Fruit fly (Drosophila melanogaster) whole organism, embryonic: ENCODE data around the gene Sap130.

Experiments
- ATbp ChIP-seq: fragments of 200-800 bp; sonication (Bioruptor generic); optimal IDR thresholded peaks from 2 replicates; lab custom pipeline; 2017; ENCODE audit warnings: missing biosample characterization, mild to moderate bottlenecking, missing genetic modification characterization, missing genetic modification reagents
- CG10147 ChIP-seq: fragments of 200-800 bp; sonication (Bioruptor generic); optimal IDR thresholded peaks from 2 replicates; lab custom pipeline; 2019; ENCODE audit warnings: missing biosample characterization, mild to moderate bottlenecking, missing genetic modification characterization, moderate library complexity
- CG11504 ChIP-seq: fragments of 200-800 bp; sonication (Bioruptor generic); optimal IDR thresholded peaks from 3 replicates; lab custom pipeline; 2019; ENCODE audit warnings: missing biosample characterization, mild to moderate bottlenecking, missing genetic modification characterization, moderate library complexity
- CG11696 ChIP-seq: fragments of 200-800 bp; sonication (Bioruptor generic); IDR thresholded peaks from 2 replicates; pipeline ENCODE4 v1.3.6; 2022; ENCODE audit warnings: missing biosample characterization, missing genetic modification characterization
- CG12071 ChIP-seq: fragments of 200-800 bp; sonication (Bioruptor generic); optimal IDR thresholded peaks from 3 replicates; lab custom pipeline; 2018; ENCODE audit warnings: missing biosample characterization, mild to moderate bottlenecking, missing genetic modification characterization
- CG12155 ChIP-seq: fragments of 200-800 bp; sonication (Bioruptor generic); optimal IDR thresholded peaks from 3 replicates; lab custom pipeline; 2016; ENCODE audit warnings: missing biosample characterization, missing genetic modification characterization
- CG14441 ChIP-seq: fragments of 200-800 bp; sonication (Bioruptor generic); IDR thresholded peaks from 2 replicates; pipeline ENCODE4 v1.3.6; 2022; ENCODE audit warnings: missing biosample characterization, missing genetic modification characterization
- CG1529 ChIP-seq: fragments of 200-800 bp; sonication (Bioruptor generic); optimal IDR thresholded peaks from 3 replicates; lab custom pipeline; 2018; ENCODE audit warnings: missing biosample characterization, missing genetic modification characterization
- CG15601 ChIP-seq: fragments of 200-800 bp; sonication (Bioruptor generic); optimal IDR thresholded peaks from 3 replicates; lab custom pipeline; 2019; ENCODE audit warnings: missing biosample characterization, mild to moderate bottlenecking, missing genetic modification characterization, moderate library complexity
- CG17568 ChIP-seq: fragments of 200-800 bp; sonication (Bioruptor generic); optimal IDR thresholded peaks from 2 replicates; lab custom pipeline; 2018; ENCODE audit warnings: missing biosample characterization, mild to moderate bottlenecking, missing genetic modification characterization, moderate library complexity
- CG2712 ChIP-seq: fragments of 200-800 bp; optimal IDR thresholded peaks from 3 replicates; lab custom pipeline; 2019; ENCODE audit warnings: missing biosample characterization, mild to moderate bottlenecking, missing genetic modification characterization, moderate library complexity
- CG2889 ChIP-seq: fragments of 200-800 bp; sonication (Bioruptor generic); IDR thresholded peaks from 3 replicates; pipeline ENCODE4 v1.3.6; 2022; ENCODE audit warnings: missing biosample characterization, missing genetic modification characterization
- CG3065 ChIP-seq: fragments of 200-800 bp; sonication (Bioruptor generic); optimal IDR thresholded peaks from 2 replicates; lab custom pipeline; 2016; ENCODE audit warnings: missing biosample characterization, missing genetic modification characterization
- CG31441 ChIP-seq: fragments of 200-800 bp; sonication (Bioruptor generic); IDR thresholded peaks from 2 replicates; pipeline ENCODE4 v1.3.6; 2022; ENCODE audit warnings: missing biosample characterization, missing genetic modification characterization
- CG32767 ChIP-seq: fragments of 200-800 bp; sonication (Bioruptor generic); IDR thresholded peaks from 2 replicates; pipeline ENCODE4 v1.3.6; 2022; ENCODE audit warnings: missing biosample characterization, missing genetic modification characterization
- CG33557 ChIP-seq: fragments of 200-800 bp; sonication (Bioruptor generic); optimal IDR thresholded peaks from 2 replicates; lab custom pipeline; 2019; ENCODE audit warnings: missing biosample characterization, mild to moderate bottlenecking, missing genetic modification characterization, moderate library complexity
- CG4328 ChIP-seq: fragments of 200-800 bp; sonication (Bioruptor generic); optimal IDR thresholded peaks from 3 replicates; lab custom pipeline; 2017; ENCODE audit warnings: missing biosample characterization, missing genetic modification reagents, missing genetic modification characterization
- CG7372 ChIP-seq: fragments of 200-800 bp; sonication (Bioruptor generic); IDR thresholded peaks from 2 replicates; pipeline ENCODE4 v1.3.6; 2022; ENCODE audit warnings: missing biosample characterization, missing genetic modification characterization
- CG7786 ChIP-seq: fragments of 200-800 bp; sonication (Bioruptor generic); optimal IDR thresholded peaks from 2 replicates; lab custom pipeline; 2016; ENCODE audit warnings: missing biosample characterization, missing genetic modification characterization
- CG8388 ChIP-seq: fragments of 200-800 bp; sonication (Bioruptor generic); optimal IDR thresholded peaks from 2 replicates; lab custom pipeline; 2019; ENCODE audit warnings: missing biosample characterization, mild to moderate bottlenecking, missing genetic modification characterization, moderate library complexity
- CG9797 ChIP-seq: fragments of 200-800 bp; sonication (Bioruptor generic); optimal IDR thresholded peaks from 3 replicates; lab custom pipeline; 2018; ENCODE audit warnings: missing biosample characterization, mild to moderate bottlenecking, missing genetic modification characterization
- CTCF ChIP-seq: fragments of 200-800 bp; sonication (Bioruptor generic); optimal IDR thresholded peaks from 2 replicates; lab custom pipeline; 2017; ENCODE audit warnings: missing biosample characterization, mild to moderate bottlenecking, missing genetic modification characterization, moderate library complexity
- Dip2 ChIP-seq: fragments of 200-800 bp; sonication (Bioruptor generic); IDR thresholded peaks from 2 replicates; pipeline ENCODE4 v1.3.6; 2022; ENCODE audit warnings: missing biosample characterization, missing genetic modification characterization
- Drgx ChIP-seq: fragments of 200-800 bp; sonication (Bioruptor generic); IDR thresholded peaks from 2 replicates; pipeline ENCODE4 v1.3.6; 2022; ENCODE audit warnings: missing biosample characterization, missing genetic modification characterization
- E2f1 ChIP-seq: fragments of 200-800 bp; sonication (Bioruptor generic); IDR thresholded peaks from 2 replicates; pipeline ENCODE4 v1.3.6; 2022; ENCODE audit warnings: missing biosample characterization, missing genetic modification characterization
- Fer3 ChIP-seq: fragments of 200-800 bp; sonication (Bioruptor generic); optimal IDR thresholded peaks from 2 replicates; lab custom pipeline; 2018; ENCODE audit warnings: missing biosample characterization, mild to moderate bottlenecking, missing genetic modification characterization, moderate library complexity
- HLH54F ChIP-seq: fragments of 200-800 bp; sonication (Bioruptor generic); optimal IDR thresholded peaks from 3 replicates; lab custom pipeline; 2016; ENCODE audit warnings: missing biosample characterization, missing genetic modification characterization
- Myb ChIP-seq: fragments of 200-800 bp; sonication (Bioruptor generic); optimal IDR thresholded peaks from 2 replicates; lab custom pipeline; 2016; ENCODE audit warnings: missing biosample characterization, missing genetic modification characterization
- Nf-YB ChIP-seq: fragments of 200-800 bp; sonication (Bioruptor generic); optimal IDR thresholded peaks from 3 replicates; lab custom pipeline; 2019; ENCODE audit warnings: missing biosample characterization, mild to moderate bottlenecking, missing genetic modification characterization, moderate library complexity
- PHDP ChIP-seq: fragments of 200-800 bp; sonication (Bioruptor generic); optimal IDR thresholded peaks from 3 replicates; lab custom pipeline; 2018; ENCODE audit warnings: missing biosample characterization, mild to moderate bottlenecking, missing genetic modification characterization, moderate library complexity
- Sox102F ChIP-seq: fragments of 200-800 bp; sonication (Bioruptor generic); optimal IDR thresholded peaks from 2 replicates; lab custom pipeline; 2018; ENCODE audit warnings: missing biosample characterization, mild to moderate bottlenecking, missing genetic modification characterization, moderate library complexity
- Xrp1 ChIP-seq: fragments of 200-800 bp; sonication (Bioruptor generic); IDR thresholded peaks from 2 replicates; pipeline ENCODE4 v1.3.6; 2022; ENCODE audit warnings: missing biosample characterization, missing genetic modification characterization
- ac ChIP-seq: fragments of 200-800 bp; sonication (Bioruptor generic); optimal IDR thresholded peaks from 3 replicates; lab custom pipeline; 2017; ENCODE audit warnings: missing biosample characterization, mild to moderate bottlenecking, missing genetic modification characterization
- az2 ChIP-seq: fragments of 200-800 bp; sonication (Bioruptor generic); optimal IDR thresholded peaks from 3 replicates; lab custom pipeline; 2016; ENCODE audit warnings: missing biosample characterization, missing genetic modification characterization
- caup ChIP-seq: fragments of 200-800 bp; sonication (Bioruptor generic); optimal IDR thresholded peaks from 3 replicates; lab custom pipeline; 2017; ENCODE audit warnings: missing biosample characterization, mild to moderate bottlenecking, missing genetic modification characterization, moderate library complexity; ENCODE audit not compliant: severe bottlenecking
- chif ChIP-seq, 2 experiments: fragments of 200-800 bp; sonication (Bioruptor generic); optimal IDR thresholded peaks; 3 replicates each; lab custom pipeline; 2016; ENCODE audit warnings: missing biosample characterization in 2 of 2, missing genetic modification characterization in 2 of 2
- dysf ChIP-seq: fragments of 200-800 bp; sonication (Bioruptor generic); IDR thresholded peaks from 3 replicates; pipeline ENCODE4 v1.3.6; 2022; ENCODE audit warnings: missing biosample characterization, missing genetic modification characterization
- ftz-f1 ChIP-seq: fragments of 200-800 bp; sonication (Bioruptor generic); optimal IDR thresholded peaks from 2 replicates; lab custom pipeline; 2016; ENCODE audit warnings: missing biosample characterization, missing genetic modification characterization
- gcm2 ChIP-seq: fragments of 200-800 bp; sonication (Bioruptor generic); optimal IDR thresholded peaks from 2 replicates; lab custom pipeline; 2016; ENCODE audit warnings: missing biosample characterization, missing genetic modification characterization
- gsb ChIP-seq: fragments of 200-800 bp; sonication (Bioruptor generic); IDR thresholded peaks from 2 replicates; pipeline ENCODE4 v1.3.6; 2022; ENCODE audit warnings: missing biosample characterization, missing genetic modification characterization
- org-1 ChIP-seq: fragments of 200-800 bp; sonication (Bioruptor generic); optimal IDR thresholded peaks from 2 replicates; lab custom pipeline; 2017; ENCODE audit warnings: missing biosample characterization, missing genetic modification characterization
- phol ChIP-seq: fragments of 200-800 bp; sonication (Bioruptor generic); optimal IDR thresholded peaks from 3 replicates; lab custom pipeline; 2018; ENCODE audit warnings: missing biosample characterization, mild to moderate bottlenecking, missing genetic modification characterization, moderate library complexity
- salm ChIP-seq: fragments of 200-800 bp; sonication (Bioruptor generic); optimal IDR thresholded peaks from 2 replicates; lab custom pipeline; 2018; ENCODE audit warnings: missing biosample characterization, mild to moderate bottlenecking, missing genetic modification characterization
- sd ChIP-seq: fragments of 200-800 bp; sonication (Bioruptor generic); optimal IDR thresholded peaks from 3 replicates; lab custom pipeline; 2018; ENCODE audit warnings: missing biosample characterization, mild to moderate bottlenecking, missing genetic modification characterization, moderate library complexity
- sisA ChIP-seq: fragments of 200-800 bp; sonication (Bioruptor generic); IDR thresholded peaks from 2 replicates; pipeline ENCODE4 v1.3.6; 2022; ENCODE audit warnings: missing biosample characterization, missing genetic modification characterization
- sqz ChIP-seq: fragments of 200-800 bp; sonication (Bioruptor generic); optimal IDR thresholded peaks from 3 replicates; lab custom pipeline; 2018; ENCODE audit warnings: missing biosample characterization, mild to moderate bottlenecking, missing genetic modification characterization
- sug ChIP-seq: fragments of 200-800 bp; optimal IDR thresholded peaks from 2 replicates; lab custom pipeline; 2019; ENCODE audit warnings: missing biosample characterization, mild to moderate bottlenecking, missing genetic modification characterization, moderate library complexity
- tap ChIP-seq: fragments of 200-800 bp; optimal IDR thresholded peaks from 3 replicates; lab custom pipeline; 2019; ENCODE audit warnings: missing biosample characterization, mild to moderate bottlenecking, missing genetic modification characterization, moderate library complexity
- tgo ChIP-seq: fragments of 200-800 bp; sonication (Bioruptor generic); IDR thresholded peaks from 3 replicates; pipeline ENCODE4 v1.3.6; 2022; ENCODE audit warnings: missing biosample characterization, missing genetic modification characterization
- trem ChIP-seq: fragments of 200-800 bp; optimal IDR thresholded peaks from 3 replicates; lab custom pipeline; 2019; ENCODE audit warnings: missing biosample characterization, mild to moderate bottlenecking, missing genetic modification characterization, moderate library complexity
- usp ChIP-seq: fragments of >200 bp; optimal IDR thresholded peaks from 2 replicates; lab custom pipeline; 2017; ENCODE audit warnings: missing biosample characterization, missing genetic modification characterization

The Sap130 gene

DNA sequence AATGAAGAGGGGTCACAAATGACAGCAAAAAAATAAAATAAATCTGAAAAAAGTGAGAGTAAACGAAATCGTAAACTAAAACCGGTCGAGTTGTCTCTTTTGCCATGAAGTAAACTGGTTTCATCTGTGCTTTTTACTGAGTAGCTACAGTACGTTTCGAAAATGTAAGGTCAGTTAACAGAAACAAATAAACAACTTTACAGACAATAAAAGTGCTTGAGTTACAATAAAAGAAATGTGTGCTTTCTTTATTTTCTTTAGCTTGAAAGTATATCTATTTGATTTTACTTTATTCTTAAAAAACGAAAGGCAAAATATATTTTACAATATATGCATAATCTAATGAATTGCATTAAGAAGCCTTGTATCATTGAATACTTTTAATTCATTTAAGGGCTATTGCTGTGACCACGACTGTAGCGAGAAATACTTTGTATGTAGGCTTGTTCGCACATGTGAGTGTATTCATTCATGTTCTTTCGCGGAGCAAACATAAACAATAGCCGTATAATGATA is 12.7 kb upstream of the Sap130 start (continued):
- TF ChIP-seq Fer3 (tag; lab: Kevin White, UChicago) = peak; percentile 76
- no peak for TF ChIP-seq ftz-f1 (GFP tag; lab: Kevin White, UChicago)
- TF ChIP-seq PHDP (tag; lab: Kevin White, UChicago) = peak; percentile 79
- 0 out of 2 replicates have a peak, but pooled peaks have one; percentile 32 for TF ChIP-seq CG14441
- no peak for TF ChIP-seq Dip2 (GFP tag; lab: Robert Waterston, UW)
- TF ChIP-seq CG17568 (GFP tag; lab: Kevin White, UChicago) = peak; percentile 53
- peak; percentile 79 for TF ChIP-seq CG2712
- TF ChIP-seq Sox102F (GFP tag; lab: Kevin White, UChicago) = peak; percentile 61
- 0 out of 2 replicates have a peak, but pooled peaks have one; percentile 40 for TF ChIP-seq CG7372
- peak; percentile 21; the same call in 1 of the 3 replicates for TF ChIP-seq tgo
- TF ChIP-seq CG15601 = peak; percentile 41
- peak; percentile 78 for TF ChIP-seq CG11696 (GFP tag; lab: Robert Waterston, UW)
- peak; percentile 67 for TF ChIP-seq CG8388
- TF ChIP-seq CG12155 (GFP tag; lab: Kevin White, UChicago) = peak; percentile 42
- 0 out of 2 replicates have a peak, but pooled peaks have one; percentile 33 for TF ChIP-seq CG32767 (GFP tag; lab: Robert Waterston, UW)
- no peak for TF ChIP-seq sisA
- no peak for TF ChIP-seq CG9797 (GFP tag; lab: Kevin White, UChicago)
- peak; percentile 64; the same call in 1 of the 2 replicates for TF ChIP-seq Xrp1
- TF ChIP-seq CG11504 (tag; lab: Kevin White, UChicago) = peak; percentile 79
- peak; percentile 56 for TF ChIP-seq sug (tag; lab: Kevin White, UChicago)
- TF ChIP-seq sqz (GFP tag; lab: Kevin White, UChicago) = peak; percentile 82
- peak; percentile 84 for TF ChIP-seq Drgx
- TF ChIP-seq Nf-YB = peak; percentile 40
- peak; percentile 30 for TF ChIP-seq HLH54F (GFP tag; lab: Kevin White, UChicago)
- TF ChIP-seq CTCF (GFP tag; lab: Kevin White, UChicago) = no peak
- TF ChIP-seq CG4328 (GFP tag; lab: Kevin White, UChicago) = no peak
- TF ChIP-seq CG31441 (GFP tag; lab: Robert Waterston, UW) = peak; percentile 56; the same call in 1 of the 2 replicates
- no peak; the same call in 1 of the 2 replicates for TF ChIP-seq E2f1 (GFP tag; lab: Robert Waterston, UW)
- TF ChIP-seq CG33557 (GFP tag; lab: Kevin White, UChicago) = peak; percentile 17
- TF ChIP-seq az2 (GFP tag; lab: Kevin White, UChicago) = peak; percentile 42
- TF ChIP-seq gsb = no peak
- TF ChIP-seq chif (GFP tag; optimal IDR thresholded peaks at IDR 0.05; lab: Kevin White, UChicago) = peak in 1 of 2 experiments; percentile 6
- TF ChIP-seq CG1529 (GFP tag; lab: Kevin White, UChicago) = peak; percentile 15
- peak; percentile 64 for TF ChIP-seq trem (tag; lab: Kevin White, UChicago)
- peak; percentile 55; the same call in 2 of the 3 replicates for TF ChIP-seq dysf (GFP tag; lab: Robert Waterston, UW)
- TF ChIP-seq CG3065 (GFP tag; lab: Kevin White, UChicago) = no peak
- no peak for TF ChIP-seq Myb
- peak; percentile 72 for TF ChIP-seq phol (tag; lab: Kevin White, UChicago)
- TF ChIP-seq tap (tag; lab: Kevin White, UChicago) = peak; percentile 39
- TF ChIP-seq ac = no peak
- peak; percentile 8 for TF ChIP-seq CG7786 (GFP tag; lab: Kevin White, UChicago)
- peak; percentile 75 for TF ChIP-seq CG10147 (GFP tag; lab: Kevin White, UChicago)
- peak; percentile 6 for TF ChIP-seq CG12071
- peak; percentile 44 for TF ChIP-seq caup (GFP tag; lab: Kevin White, UChicago)
- peak; percentile 47 for TF ChIP-seq salm (tag; lab: Kevin White, UChicago)
- TF ChIP-seq usp = no peak
- TF ChIP-seq CG2889 = no peak
- TF ChIP-seq org-1 (GFP tag; lab: Kevin White, UChicago) = peak; percentile 47
- peak; percentile 56 for TF ChIP-seq sd (tag; lab: Kevin White, UChicago)
- peak; percentile 48 for TF ChIP-seq ATbp (GFP tag; lab: Kevin White, UChicago)
- TF ChIP-seq gcm2 (GFP tag; lab: Kevin White, UChicago) = no peak
